Fruit fly (Drosophila melanogaster) whole organism, embryonic: ENCODE measurements around the gene TMEM216.

Experiments used
- Abd-B ChIP-seq: fragments of 200-800 bp; sonication (Bioruptor generic); optimal IDR thresholded peaks from 2 replicates; lab custom pipeline; 2018; ENCODE audit warnings: missing biosample characterization, mild to moderate bottlenecking, missing genetic modification characterization, moderate library complexity
- Asciz ChIP-seq: fragments of 200-800 bp; sonication (Bioruptor generic); optimal IDR thresholded peaks from 2 replicates; lab custom pipeline; 2017; ENCODE audit warnings: missing biosample characterization, mild to moderate bottlenecking, missing genetic modification characterization, missing genetic modification reagents
- Awh ChIP-seq: fragments of 200-800 bp; sonication (Bioruptor generic); IDR thresholded peaks from 2 replicates; pipeline ENCODE4, ENCODE4 v1.3.6; 2022; ENCODE audit warnings: missing biosample characterization, missing genetic modification characterization
- CG10274 ChIP-seq: fragments of 200-800 bp; sonication (Bioruptor generic); optimal IDR thresholded peaks from 3 replicates; lab custom pipeline; 2017; ENCODE audit warnings: missing biosample characterization, mild to moderate bottlenecking, missing genetic modification characterization
- CG10366 ChIP-seq: fragments of 200-800 bp; sonication (Bioruptor generic); IDR thresholded peaks from 2 replicates; pipeline ENCODE4 v1.3.6; 2022; ENCODE audit warnings: missing biosample characterization, missing genetic modification characterization
- CG11456 ChIP-seq: fragments of 200-800 bp; sonication (Bioruptor generic); IDR thresholded peaks from 3 replicates; pipeline ENCODE4 v1.3.6; 2022; ENCODE audit warnings: missing biosample characterization, missing genetic modification characterization
- CG11695 ChIP-seq: fragments of 200-800 bp; sonication (Bioruptor generic); IDR thresholded peaks from 3 replicates; pipeline ENCODE4 v1.3.6; 2022; ENCODE audit warnings: missing biosample characterization, missing genetic modification characterization
- CG1233 ChIP-seq: fragments of 200-800 bp; sonication (Bioruptor generic); optimal IDR thresholded peaks from 4 replicates; lab custom pipeline; 2018; ENCODE audit warnings: missing biosample characterization, mild to moderate bottlenecking, missing genetic modification characterization
- CG12769 ChIP-seq: fragments of 200-800 bp; sonication (Bioruptor generic); optimal IDR thresholded peaks from 2 replicates; lab custom pipeline; 2019; ENCODE audit warnings: missing biosample characterization, mild to moderate bottlenecking, missing genetic modification characterization, moderate library complexity
- CG15269 ChIP-seq: fragments of 200-800 bp; sonication (Bioruptor generic); optimal IDR thresholded peaks from 2 replicates; lab custom pipeline; 2018; ENCODE audit warnings: missing biosample characterization, mild to moderate bottlenecking, missing genetic modification characterization, moderate library complexity
- CG17829 ChIP-seq: fragments of 200-800 bp; optimal IDR thresholded peaks from 2 replicates; lab custom pipeline; 2019; ENCODE audit warnings: missing biosample characterization, mild to moderate bottlenecking, missing genetic modification characterization, moderate library complexity
- CG18011 ChIP-seq: fragments of 200-800 bp; sonication (Bioruptor generic); optimal IDR thresholded peaks from 2 replicates; lab custom pipeline; 2017; ENCODE audit warnings: missing biosample characterization, missing genetic modification characterization, mild to moderate bottlenecking, moderate library complexity, missing genotype
- CG34376 ChIP-seq: fragments of 200-800 bp; sonication (Bioruptor generic); optimal IDR thresholded peaks from 2 replicates; lab custom pipeline; 2018; ENCODE audit warnings: missing biosample characterization, mild to moderate bottlenecking, missing genetic modification characterization
- CG3726 ChIP-seq: fragments of 200-800 bp; sonication (Bioruptor generic); IDR thresholded peaks from 3 replicates; pipeline ENCODE4, ENCODE4 v1.3.6; 2022; ENCODE audit warnings: missing biosample characterization, missing genetic modification characterization
- CG42726 ChIP-seq: fragments of 200-800 bp; sonication (Bioruptor generic); IDR thresholded peaks from 2 replicates; pipeline ENCODE4 v1.3.6; 2022; ENCODE audit warnings: missing biosample characterization, missing genetic modification characterization; ENCODE audit not compliant: partially characterized antibody
- CG4404 ChIP-seq: fragments of 200-800 bp; sonication (Bioruptor generic); IDR thresholded peaks from 2 replicates; pipeline ENCODE4 v1.3.6; 2022; ENCODE audit warnings: missing biosample characterization, missing genetic modification characterization
- CG4820 ChIP-seq: fragments of 200-800 bp; sonication (Bioruptor generic); optimal IDR thresholded peaks from 3 replicates; lab custom pipeline; 2016; ENCODE audit warnings: missing biosample characterization, missing genetic modification characterization
- CG5180 ChIP-seq: fragments of 200-800 bp; sonication (Bioruptor generic); optimal IDR thresholded peaks from 3 replicates; lab custom pipeline; 2017; ENCODE audit warnings: missing biosample characterization, missing genetic modification characterization, mild to moderate bottlenecking, moderate library complexity, missing genetic modification reagents
- CG5953 ChIP-seq: fragments of 200-800 bp; sonication (Bioruptor generic); IDR thresholded peaks from 2 replicates; pipeline ENCODE4 v1.3.6; 2022; ENCODE audit warnings: missing biosample characterization, missing genetic modification characterization
- CG6689 ChIP-seq: fragments of 200-800 bp; sonication (Bioruptor generic); IDR thresholded peaks from 2 replicates; pipeline ENCODE4 v1.3.6; 2022; ENCODE audit warnings: missing biosample characterization, missing genetic modification characterization
- CG7372 ChIP-seq: fragments of 200-800 bp; sonication (Bioruptor generic); IDR thresholded peaks from 2 replicates; pipeline ENCODE4 v1.3.6; 2022; ENCODE audit warnings: missing biosample characterization, missing genetic modification characterization
- CG7745 ChIP-seq: fragments of 200-800 bp; sonication (Bioruptor generic); optimal IDR thresholded peaks from 2 replicates; lab custom pipeline; 2018; ENCODE audit warnings: missing biosample characterization, mild to moderate bottlenecking, missing genetic modification characterization, moderate library complexity
- CG7987 ChIP-seq: fragments of 200-800 bp; sonication (Bioruptor generic); optimal IDR thresholded peaks from 2 replicates; lab custom pipeline; 2018; ENCODE audit warnings: missing biosample characterization, mild to moderate bottlenecking, missing genetic modification characterization, moderate library complexity
- CG8388 ChIP-seq: fragments of 200-800 bp; sonication (Bioruptor generic); optimal IDR thresholded peaks from 2 replicates; lab custom pipeline; 2019; ENCODE audit warnings: missing biosample characterization, mild to moderate bottlenecking, missing genetic modification characterization, moderate library complexity
- Dad ChIP-seq: fragments of 200-800 bp; sonication (Bioruptor generic); optimal IDR thresholded peaks from 3 replicates; lab custom pipeline; 2016; ENCODE audit warnings: missing biosample characterization, missing genetic modification characterization
- Gug ChIP-seq: fragments of 200-800 bp; sonication (Bioruptor generic); IDR thresholded peaks from 4 replicates; pipeline ENCODE4 v1.3.6; 2022; ENCODE audit warnings: missing biosample characterization, missing genetic modification characterization
- H2.0 ChIP-seq: fragments of 200-800 bp; sonication (Bioruptor generic); IDR thresholded peaks from 2 replicates; pipeline ENCODE4 v1.3.6; 2022; ENCODE audit warnings: missing biosample characterization, missing genetic modification characterization
- HLH4C ChIP-seq: fragments of 200-800 bp; sonication (Bioruptor generic); IDR thresholded peaks from 3 replicates; pipeline ENCODE4 v1.3.6; 2022; ENCODE audit warnings: missing biosample characterization, missing genetic modification characterization; ENCODE audit not compliant: partially characterized antibody
- MTF-1 ChIP-seq: fragments of 200-800 bp; sonication (Bioruptor generic); optimal IDR thresholded peaks from 2 replicates; lab custom pipeline; 2018; ENCODE audit warnings: missing biosample characterization, mild to moderate bottlenecking, missing genetic modification characterization, borderline replicate concordance
- NK7.1 ChIP-seq: fragments of 200-800 bp; sonication (Bioruptor generic); optimal IDR thresholded peaks from 3 replicates; lab custom pipeline; 2016; ENCODE audit warnings: missing biosample characterization, missing genetic modification characterization
- Optix ChIP-seq: fragments of 200-800 bp; sonication (Bioruptor generic); IDR thresholded peaks from 3 replicates; pipeline ENCODE4 v1.3.6; 2022; ENCODE audit warnings: missing biosample characterization, missing genetic modification characterization
- Spps ChIP-seq: fragments of 200-800 bp; sonication (Bioruptor generic); optimal IDR thresholded peaks from 2 replicates; lab custom pipeline; 2018; ENCODE audit warnings: missing biosample characterization, mild to moderate bottlenecking, missing genetic modification characterization
- ara ChIP-seq: fragments of 200-800 bp; sonication (Bioruptor generic); IDR thresholded peaks from 2 replicates; pipeline ENCODE4 v1.3.6; 2022; ENCODE audit warnings: missing biosample characterization, missing genetic modification characterization
- az2 ChIP-seq: fragments of 200-800 bp; sonication (Bioruptor generic); optimal IDR thresholded peaks from 3 replicates; lab custom pipeline; 2016; ENCODE audit warnings: missing biosample characterization, missing genetic modification characterization
- ci ChIP-seq: fragments of 200-800 bp; sonication (Bioruptor generic); IDR thresholded peaks from 3 replicates; pipeline ENCODE4 v1.3.6; 2022; ENCODE audit warnings: missing biosample characterization, missing genetic modification characterization
- ftz-f1 ChIP-seq: fragments of 200-800 bp; sonication (Bioruptor generic); optimal IDR thresholded peaks from 2 replicates; lab custom pipeline; 2016; ENCODE audit warnings: missing biosample characterization, missing genetic modification characterization
- gcm ChIP-seq: fragments of 200-800 bp; sonication (Bioruptor generic); optimal IDR thresholded peaks from 2 replicates; lab custom pipeline; 2019; ENCODE audit warnings: missing biosample characterization, mild to moderate bottlenecking, missing genetic modification characterization, moderate library complexity
- grau ChIP-seq: fragments of 200-800 bp; optimal IDR thresholded peaks from 3 replicates; lab custom pipeline; 2019; ENCODE audit warnings: missing biosample characterization, mild to moderate bottlenecking, missing genetic modification characterization, moderate library complexity
- hb ChIP-seq: fragments of 200-800 bp; sonication (Bioruptor generic); IDR thresholded peaks from 3 replicates; pipeline ENCODE4 v1.3.6; 2022; ENCODE audit warnings: missing biosample characterization, missing genetic modification characterization; ENCODE audit not compliant: partially characterized antibody
- kah ChIP-seq: fragments of 200-800 bp; sonication (Bioruptor generic); optimal IDR thresholded peaks from 2 replicates; lab custom pipeline; 2018; ENCODE audit warnings: missing biosample characterization, mild to moderate bottlenecking, missing genetic modification characterization
- ken ChIP-seq: fragments of 200-800 bp; sonication (Bioruptor generic); IDR thresholded peaks from 3 replicates; pipeline ENCODE4 v1.3.6; 2022; ENCODE audit warnings: missing biosample characterization, missing genetic modification characterization
- mirr ChIP-seq: fragments of 200-800 bp; sonication (Bioruptor generic); optimal IDR thresholded peaks from 3 replicates; lab custom pipeline; 2018; ENCODE audit warnings: missing biosample characterization, mild to moderate bottlenecking, missing genetic modification characterization
- mld ChIP-seq: fragments of 200-800 bp; sonication (Bioruptor generic); IDR thresholded peaks from 3 replicates; pipeline ENCODE4 v1.3.6; 2022; ENCODE audit warnings: missing biosample characterization, missing genetic modification characterization; ENCODE audit not compliant: partially characterized antibody
- salm ChIP-seq: fragments of 200-800 bp; sonication (Bioruptor generic); optimal IDR thresholded peaks from 2 replicates; lab custom pipeline; 2018; ENCODE audit warnings: missing biosample characterization, mild to moderate bottlenecking, missing genetic modification characterization
- sisA ChIP-seq: fragments of 200-800 bp; sonication (Bioruptor generic); IDR thresholded peaks from 2 replicates; pipeline ENCODE4 v1.3.6; 2022; ENCODE audit warnings: missing biosample characterization, missing genetic modification characterization
- slbo ChIP-seq: fragments of 200-800 bp; sonication (Bioruptor generic); IDR thresholded peaks from 2 replicates; pipeline ENCODE4 v1.3.6; 2022; ENCODE audit warnings: missing biosample characterization, missing genetic modification characterization
- so ChIP-seq: fragments of 200-800 bp; sonication (Bioruptor generic); IDR thresholded peaks from 3 replicates; pipeline ENCODE4 v1.3.6; 2022; ENCODE audit warnings: missing biosample characterization, missing genetic modification characterization
- vvl ChIP-seq: fragments of 200-800 bp; sonication (Bioruptor generic); IDR thresholded peaks from 2 replicates; pipeline ENCODE4 v1.3.6; 2022; ENCODE audit warnings: missing biosample characterization, missing genetic modification characterization
- zen2 ChIP-seq: fragments of 200-800 bp; sonication (Bioruptor generic); IDR thresholded peaks from 3 replicates; pipeline ENCODE4 v1.3.6; 2022; ENCODE audit warnings: missing biosample characterization, missing genetic modification characterization; ENCODE audit not compliant: partially characterized antibody

Gene TMEM216

dm6 chr3R:8731597-8732263, 15.7 kb downstream of the TMEM216 start, which contains the start of the genes M1BP and CG8202 (continued):
- peak; percentile 70 for TF ChIP-seq CG10366 (GFP tag; lab: Robert Waterston, UW)
- peak; percentile 94 for TF ChIP-seq grau (tag; lab: Kevin White, UChicago)
- TF ChIP-seq CG10274 (GFP tag; lab: Kevin White, UChicago): no peak
- no peak for TF ChIP-seq hb (GFP tag; lab: Robert Waterston, UW)
- TF ChIP-seq MTF-1 (GFP tag; lab: Kevin White, UChicago): peak; percentile 37
- peak; percentile 78; the same call in 2 of the 3 replicates for TF ChIP-seq ken
- peak; percentile 79; the same call in 1 of the 2 replicates for TF ChIP-seq CG7372 (GFP tag; lab: Robert Waterston, UW)
- peak; percentile 43; the same call in 1 of the 2 replicates for TF ChIP-seq Awh (GFP tag; lab: Robert Waterston, UW)
- TF ChIP-seq CG42726 (GFP tag; lab: Robert Waterston, UW): no peak
- no peak for TF ChIP-seq CG7987 (GFP tag; lab: Kevin White, UChicago)
- TF ChIP-seq CG18011 (GFP tag; lab: Kevin White, UChicago): peak; percentile 65
- TF ChIP-seq CG12769 (tag; lab: Kevin White, UChicago): no peak
- TF ChIP-seq so (GFP tag; lab: Robert Waterston, UW): peak; percentile 63; the same call in 1 of the 3 replicates
- TF ChIP-seq vvl (GFP tag; lab: Robert Waterston, UW): peak; percentile 83
- TF ChIP-seq zen2 (GFP tag; lab: Robert Waterston, UW): no peak
- no peak for TF ChIP-seq ftz-f1 (GFP tag; lab: Kevin White, UChicago)
- TF ChIP-seq Asciz: peak; percentile 83
- peak; percentile 96 for TF ChIP-seq CG1233 (GFP tag; lab: Kevin White, UChicago)
- peak; percentile 85 for TF ChIP-seq slbo (GFP tag; lab: Robert Waterston, UW)
- TF ChIP-seq Gug (GFP tag; lab: Robert Waterston, UW): peak; percentile 75
- no peak for TF ChIP-seq CG3726
- peak; percentile 84 for TF ChIP-seq CG6689 (GFP tag; lab: Robert Waterston, UW)
- peak; percentile 74 for TF ChIP-seq CG4404 (GFP tag; lab: Robert Waterston, UW)
- TF ChIP-seq HLH4C (GFP tag; lab: Robert Waterston, UW): no peak
- TF ChIP-seq CG7745: no peak
- peak; percentile 52 for TF ChIP-seq H2.0 (GFP tag; lab: Robert Waterston, UW)
- TF ChIP-seq az2 (GFP tag; lab: Kevin White, UChicago): peak; percentile 91
- TF ChIP-seq CG4820 (GFP tag; lab: Kevin White, UChicago): peak; percentile 86
- no peak for TF ChIP-seq CG5953 (GFP tag; lab: Robert Waterston, UW)
- peak; percentile 83 for TF ChIP-seq CG11456 (GFP tag; lab: Robert Waterston, UW)
- TF ChIP-seq mld: no peak
- TF ChIP-seq CG34376: peak; percentile 47
- TF ChIP-seq CG11695: peak; percentile 70; the same call in 2 of the 3 replicates
- TF ChIP-seq CG15269 (tag; lab: Kevin White, UChicago): peak; percentile 89
- peak; percentile 78 for TF ChIP-seq Spps
- TF ChIP-seq sisA (GFP tag; lab: Robert Waterston, UW): peak; percentile 76
- TF ChIP-seq CG8388 (GFP tag; lab: Kevin White, UChicago): peak; percentile 91
- TF ChIP-seq Optix: peak; percentile 65; the same call in 2 of the 3 replicates
- TF ChIP-seq kah: peak; percentile 85
- peak; percentile 87 for TF ChIP-seq Abd-B (GFP tag; lab: Kevin White, UChicago)
- TF ChIP-seq ara: peak; percentile 78
- peak; percentile 56 for TF ChIP-seq mirr
- TF ChIP-seq gcm: peak; percentile 94
- no peak for TF ChIP-seq NK7.1 (GFP tag; lab: Kevin White, UChicago)
- TF ChIP-seq salm (tag; lab: Kevin White, UChicago): peak; percentile 81
- TF ChIP-seq Dad (GFP tag; lab: Kevin White, UChicago): peak; percentile 43
- no peak for TF ChIP-seq CG5180 (GFP tag; lab: Kevin White, UChicago)
- peak; percentile 94 for TF ChIP-seq CG17829 (tag; lab: Kevin White, UChicago)
- peak; percentile 67; the same call in 2 of the 3 replicates for TF ChIP-seq ci (GFP tag; lab: Robert Waterston, UW)
